5 worm cellular contexts compared by ENCODE assay signal in the genomic region with DNA sequence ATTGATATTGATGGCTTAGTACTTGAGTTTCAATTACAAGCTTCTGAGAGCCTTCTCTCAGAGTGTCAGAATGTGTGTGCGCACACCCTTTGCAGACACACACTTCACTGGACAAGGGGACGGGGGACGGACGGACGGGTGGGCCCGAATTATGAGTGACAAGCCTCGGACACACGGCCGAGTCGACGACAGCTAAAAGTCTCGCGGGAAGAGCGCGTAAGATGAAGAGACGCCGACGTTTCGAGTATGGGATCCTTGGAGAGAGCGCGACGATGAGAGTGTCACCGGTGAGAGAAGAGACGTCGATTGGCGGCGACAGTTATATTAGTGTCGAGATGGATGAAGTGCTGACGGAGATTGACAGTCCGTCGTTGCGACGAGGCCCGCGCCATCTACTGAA.
TF ChIP-seq lines count a peak whose summit lies in the region.

No protein-coding gene starts in this region.

TF ChIP-seq in whole organism, L1 larva, 84 proteins besides CTCF, POLR2A, EP300 and RAD21:
- TF ChIP-seq lin-14 (GFP tag; optimal IDR thresholded peaks at IDR 0.05; lab: Kevin White, UChicago) (peak; percentile 63), efl-1 (optimal IDR thresholded peaks at IDR 0.05; lab: Kevin White, UChicago) (peak in 1 of 2 experiments; percentile 23), efl-1 (GFP tag; optimal IDR thresholded peaks at IDR 0.05 in 1 of 2; lab: Kevin White, UChicago) (no peak), sptf-1 (tag; optimal IDR thresholded peaks at IDR 0.05; lab: Kevin White, UChicago) (no peak), dsc-1 (tag; optimal IDR thresholded peaks at IDR 0.05; lab: Kevin White, UChicago) (peak; percentile 10), nhr-71 (tag; optimal IDR thresholded peaks at IDR 0.05; lab: Kevin White, UChicago) (peak; percentile 12), ztf-11 (tag; optimal IDR thresholded peaks at IDR 0.05; lab: Kevin White, UChicago) (peak in 1 of 2 experiments; percentile 11), nhr-237 (tag; optimal IDR thresholded peaks at IDR 0.05; lab: Kevin White, UChicago) (no peak), unc-62 (GFP tag; optimal IDR thresholded peaks at IDR 0.05; lab: Kevin White, UChicago) (peak; percentile 39), nhr-47 (tag; optimal IDR thresholded peaks at IDR 0.05; lab: Kevin White, UChicago) (peak; percentile 19)

TF ChIP-seq in whole organism, L3 larva, 47 proteins besides CTCF, POLR2A, EP300 and RAD21:
- TF ChIP-seq lin-15B (tag; optimal IDR thresholded peaks at IDR 0.05; lab: Kevin White, UChicago) = no peak
- no peak for TF ChIP-seq ceh-9 (tag; optimal IDR thresholded peaks at IDR 0.05; lab: Kevin White, UChicago)
- TF ChIP-seq unc-62 (GFP tag; optimal IDR thresholded peaks at IDR 0.05; lab: Kevin White, UChicago) = peak; percentile 63

TF ChIP-seq in whole organism, early embryonic, 17 proteins besides CTCF, POLR2A, EP300 and RAD21:
- no peak for TF ChIP-seq aly-1 (tag; optimal IDR thresholded peaks at IDR 0.05; lab: Kevin White, UChicago)
- TF ChIP-seq flt-1 (GFP tag; IDR thresholded peaks at IDR 0.05; lab: Robert Waterston, UW) = no peak
- TF ChIP-seq sea-1 (GFP tag; conservative IDR thresholded peaks at IDR 0.05; lab: Robert Waterston, UW) = no peak
- no peak for TF ChIP-seq scrt-1 (GFP tag; IDR thresholded peaks at IDR 0.05; lab: Robert Waterston, UW)
- no peak for TF ChIP-seq ceh-13 (GFP tag; optimal IDR thresholded peaks at IDR 0.05; lab: Kevin White, UChicago)
- no peak for TF ChIP-seq hmbx-1 (tag; optimal IDR thresholded peaks at IDR 0.05; lab: Kevin White, UChicago)
- TF ChIP-seq ceh-36 (tag; optimal IDR thresholded peaks at IDR 0.05; lab: Kevin White, UChicago) = no peak
- TF ChIP-seq pes-1 (GFP tag; IDR thresholded peaks at IDR 0.05; lab: Robert Waterston, UW) = peak; percentile 27; the same call in 1 of the 2 replicates
- TF ChIP-seq ama-1 (optimal IDR thresholded peaks at IDR 0.05; lab: Kevin White, UChicago) = no peak
- no peak for TF ChIP-seq tbx-37 (GFP tag; conservative IDR thresholded peaks at IDR 0.05; lab: Robert Waterston, UW)
- TF ChIP-seq hmg-4 (GFP tag; optimal IDR thresholded peaks at IDR 0.05; lab: Kevin White, UChicago) = peak; percentile 64
- no peak for TF ChIP-seq tbx-11 (GFP tag; IDR thresholded peaks at IDR 0.05; lab: Robert Waterston, UW)
- TF ChIP-seq F13C5.2 (tag; optimal IDR thresholded peaks at IDR 0.05; lab: Kevin White, UChicago) = no peak
- no peak for TF ChIP-seq ets-7 (tag; optimal IDR thresholded peaks at IDR 0.05; lab: Kevin White, UChicago)
- TF ChIP-seq hnd-1 (tag; optimal IDR thresholded peaks at IDR 0.05; lab: Kevin White, UChicago) = no peak
- no peak for TF ChIP-seq tra-4 (tag; optimal IDR thresholded peaks at IDR 0.05; lab: Kevin White, UChicago)
- no peak for TF ChIP-seq B0310.2 (tag; optimal IDR thresholded peaks at IDR 0.05; lab: Kevin White, UChicago)
TF ChIP-seq in whole organism, early embryonic: peak in this region for 2.

TF ChIP-seq in whole organism, midembryonic, 9 proteins besides CTCF, POLR2A, EP300 and RAD21:
- TF ChIP-seq klf-2 (GFP tag; conservative IDR thresholded peaks at IDR 0.05; lab: Robert Waterston, UW) = no peak
- no peak for TF ChIP-seq ref-1 (GFP tag; conservative IDR thresholded peaks at IDR 0.05; lab: Robert Waterston, UW)
- TF ChIP-seq ztf-29 (GFP tag; IDR thresholded peaks at IDR 0.05; lab: Robert Waterston, UW) = peak; percentile 28; the same call in 1 of the 2 replicates
- TF ChIP-seq cog-1 (tag; optimal IDR thresholded peaks at IDR 0.05; lab: Kevin White, UChicago) = peak; percentile 51
- 0 out of 2 replicates have a peak, but pooled peaks have one; percentile 14 for TF ChIP-seq flt-1 (GFP tag; IDR thresholded peaks at IDR 0.05; lab: Robert Waterston, UW)

TF ChIP-seq in whole organism, young adult, 124 proteins besides CTCF, POLR2A, EP300 and RAD21:
- TF ChIP-seq nhr-80 (tag; optimal IDR thresholded peaks at IDR 0.05; lab: Kevin White, UChicago) = peak; percentile 3
- peak; percentile 72 for TF ChIP-seq ceh-27 (GFP tag; optimal IDR thresholded peaks at IDR 0.05; lab: Kevin White, UChicago)
- TF ChIP-seq nfyb-1 (GFP tag; IDR thresholded peaks at IDR 0.05; lab: Robert Waterston, UW) = 0 out of 2 replicates have a peak, but pooled peaks have one; percentile 56
- no peak for TF ChIP-seq sptf-2 (GFP tag; optimal IDR thresholded peaks at IDR 0.05; lab: Kevin White, UChicago)
- TF ChIP-seq dox-1 (GFP tag; IDR thresholded peaks at IDR 0.05; lab: Robert Waterston, UW) = no peak
- TF ChIP-seq D2030.7 (GFP tag; IDR thresholded peaks at IDR 0.05; lab: Robert Waterston, UW) = no peak
- no peak for TF ChIP-seq C17E4.6 (GFP tag; IDR thresholded peaks at IDR 0.05; lab: Robert Waterston, UW)
- no peak for TF ChIP-seq sea-2 (GFP tag; IDR thresholded peaks at IDR 0.05; lab: Robert Waterston, UW)
- TF ChIP-seq unc-62 (GFP tag; optimal IDR thresholded peaks at IDR 0.05; lab: Kevin White, UChicago) = peak; percentile 85
- no peak for TF ChIP-seq madf-10 (tag; optimal IDR thresholded peaks at IDR 0.05; lab: Kevin White, UChicago)
- no peak for TF ChIP-seq him-1 (tag; optimal IDR thresholded peaks at IDR 0.05; lab: Kevin White, UChicago)
- no peak for TF ChIP-seq hlh-26 (GFP tag; conservative IDR thresholded peaks at IDR 0.05; lab: Robert Waterston, UW)
- peak in 1 of 2 experiments; percentile 58 for TF ChIP-seq let-607 (tag; optimal IDR thresholded peaks at IDR 0.05; lab: Kevin White, UChicago)
- no peak for TF ChIP-seq tbp1 (GFP tag; optimal IDR thresholded peaks at IDR 0.05; lab: Kevin White, UChicago)
- peak; percentile 77 for TF ChIP-seq zfh-2 (GFP tag; conservative IDR thresholded peaks at IDR 0.05; lab: Robert Waterston, UW)
- TF ChIP-seq F57C9.4 (tag; optimal IDR thresholded peaks at IDR 0.05; lab: Kevin White, UChicago) = no peak
- no peak for TF ChIP-seq lsy-27 (tag; optimal IDR thresholded peaks at IDR 0.05; lab: Kevin White, UChicago; ENCODE audit: borderline replicate concordance, insufficient read depth)
